Fruit fly (Drosophila melanogaster) whole organism, larva: Measurements from ENCODE around the gene CG5421.

ENCODE experiments used
- noc ChIP-seq: fragments of 200-800 bp; sonication (Bioruptor generic); optimal IDR thresholded peaks from 3 replicates; lab custom pipeline; 2019; ENCODE audit warnings: missing biosample characterization, mild to moderate bottlenecking, missing genetic modification characterization, moderate library complexity

The CG5421 gene

DNA sequence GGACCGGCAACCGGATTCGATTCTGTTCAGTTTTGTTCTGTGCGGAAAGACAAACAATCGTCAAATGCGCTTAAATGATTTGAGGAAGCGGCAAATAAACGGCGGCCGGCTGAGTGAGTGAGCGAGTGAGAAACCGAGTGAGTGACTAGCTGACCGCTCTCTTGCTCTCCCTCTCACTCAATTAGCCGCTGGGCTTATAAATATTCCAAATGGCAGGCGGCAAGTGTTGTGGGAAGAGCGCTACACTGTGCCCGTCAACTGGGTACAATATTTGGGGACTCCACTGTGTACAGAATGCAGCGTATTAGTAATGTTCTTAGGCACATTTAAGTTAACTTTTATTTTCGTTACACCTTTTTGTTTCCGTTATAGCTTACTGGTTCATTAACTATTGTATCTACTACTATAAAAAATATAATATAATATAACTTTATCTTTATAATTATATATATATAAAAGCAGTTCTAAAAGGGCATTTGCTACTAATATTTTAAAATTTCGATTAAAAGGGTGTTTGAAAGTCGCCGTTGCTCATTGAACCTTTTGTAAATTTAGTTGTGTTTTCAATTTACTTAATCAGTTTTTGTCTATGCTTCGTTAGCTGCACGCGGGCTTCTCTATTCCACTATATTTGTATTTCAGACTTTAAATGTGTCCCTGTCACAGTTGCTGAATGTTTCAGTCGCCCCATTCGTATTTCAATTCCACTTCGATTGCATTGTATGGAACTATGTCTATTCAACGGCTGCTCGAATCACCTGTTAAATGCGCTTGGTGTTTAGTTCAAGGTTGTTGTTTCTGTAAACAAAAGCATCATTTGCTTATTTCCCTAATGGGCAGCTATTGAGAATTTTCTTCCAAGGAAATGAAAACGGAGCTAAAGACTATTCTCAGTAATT lies 25.9 kb downstream of the CG5421 start:
- TF ChIP-seq noc (tag; lab: Kevin White, UChicago): no peak

- no peak for TF ChIP-seq noc (tag; lab: Kevin White, UChicago)
Observed at dm6 chr2L:12421188-12421587, 26.7 kb downstream of the CG5421 start.

- TF ChIP-seq noc (tag; lab: Kevin White, UChicago): no peak
Observed at dm6 chr2L:12415485-12416137, 32.3 kb downstream of the CG5421 start.

- no peak for TF ChIP-seq noc (tag; lab: Kevin White, UChicago)
Observed at dm6 chr2L:12413899-12414298, 34.0 kb downstream of the CG5421 start.

- no peak for TF ChIP-seq noc (tag; lab: Kevin White, UChicago)
Observed at dm6 chr2L:12410679-12411078, 37.3 kb downstream of the CG5421 start.

DNA sequence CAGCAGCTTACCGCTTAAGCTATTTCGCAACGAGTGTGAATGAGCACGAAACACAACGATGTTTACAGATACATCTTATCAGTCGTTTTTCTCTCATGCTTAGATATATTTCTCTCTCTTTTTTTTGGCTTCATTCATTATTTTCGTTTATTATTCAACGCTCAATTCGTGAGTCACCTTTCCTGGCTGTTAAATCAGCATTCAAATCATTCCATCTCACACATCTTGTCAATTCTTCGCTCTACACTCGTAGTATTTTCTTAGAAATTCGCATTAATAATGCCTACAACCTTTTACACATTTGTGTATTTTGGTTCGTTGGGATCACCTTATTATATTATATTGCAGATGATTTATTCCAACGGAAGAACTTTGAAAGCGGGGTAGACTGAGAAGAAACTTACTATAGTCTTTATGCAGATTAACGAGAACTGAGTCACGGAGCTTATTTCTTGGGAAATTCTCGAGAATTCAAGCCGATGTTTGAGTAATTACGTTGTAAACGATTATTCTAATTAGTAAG lies 43.3 kb downstream of the CG5421 start:
- no peak for TF ChIP-seq noc (tag; lab: Kevin White, UChicago)

dm6 chr2L:12397974-12398373 lies 50.0 kb downstream of the CG5421 start, which contains the start of gene Pkd2:
TSS of gene Pkd2 (plus strand) at chr2L:12398274.
- TF ChIP-seq noc (tag; lab: Kevin White, UChicago): no peak
